Worm (Caenorhabditis elegans) whole organism, L3 larva: ENCODE results near the gene F02D8.9.

Source experiments
- aly-2 ChIP-seq: fragments of 150-350 bp; optimal IDR thresholded peaks from 2 replicates; lab custom pipeline; 2014; ENCODE audit warnings: missing biosample characterization, missing genetic modification characterization
- egl-27 ChIP-seq: sonication (generic microtip); optimal IDR thresholded peaks from 4 replicates; lab custom pipeline; 2017; ENCODE audit warnings: missing biosample characterization, missing genetic modification reagents, missing genetic modification characterization
- fos-1 ChIP-seq: fragments of 150-350 bp; optimal IDR thresholded peaks from 2 replicates; lab custom pipeline; 2014; ENCODE audit warnings: missing biosample characterization, missing genetic modification characterization
- lin-39 ChIP-seq: fragments of 150-350 bp; optimal IDR thresholded peaks from 2 replicates; lab custom pipeline; 2018; ENCODE audit warnings: missing biosample characterization, missing genetic modification reagents, missing genetic modification characterization
- nfya-1 ChIP-seq: sonication (generic microtip); optimal IDR thresholded peaks from 2 replicates; lab custom pipeline; 2017; ENCODE audit warnings: missing genetic modification characterization, mild to moderate bottlenecking, missing compliant biosample characterization, antibody characterized with exemption, moderate library complexity; ENCODE audit not compliant: insufficient read depth
- nhr-25 ChIP-seq: sonication (generic microtip); optimal IDR thresholded peaks from 2 replicates; lab custom pipeline; 2017; ENCODE audit warnings: missing biosample characterization, missing genetic modification characterization
- nhr-28 ChIP-seq: fragments of 150-350 bp; optimal IDR thresholded peaks from 2 replicates; lab custom pipeline; 2014; ENCODE audit warnings: missing biosample characterization, missing genetic modification characterization
- nhr-77 ChIP-seq: fragments of 150-350 bp; optimal IDR thresholded peaks from 2 replicates; lab custom pipeline; 2014; ENCODE audit warnings: missing biosample characterization, missing genetic modification characterization
- pha-4 ChIP-seq: fragments of 150-350 bp; optimal IDR thresholded peaks from 2 replicates; lab custom pipeline; 2014; ENCODE audit warnings: missing biosample characterization, missing genetic modification reagents, missing genetic modification characterization
- sea-2 ChIP-seq: fragments of 150-350 bp; sonication (generic microtip); optimal IDR thresholded peaks from 4 replicates; lab custom pipeline; 2014; ENCODE audit warnings: missing biosample characterization, missing genetic modification reagents, missing genetic modification characterization
- unc-39 ChIP-seq: sonication (generic microtip); optimal IDR thresholded peaks from 4 replicates; lab custom pipeline; 2017; ENCODE audit warnings: missing biosample characterization, missing genetic modification characterization
- zag-1 ChIP-seq: fragments of 150-350 bp; optimal IDR thresholded peaks from 2 replicates; lab custom pipeline; 2014; ENCODE audit warnings: missing biosample characterization, missing genetic modification characterization
- ztf-4 ChIP-seq: fragments of 150-350 bp; optimal IDR thresholded peaks from 2 replicates; lab custom pipeline; 2014; ENCODE audit warnings: missing biosample characterization, missing genetic modification characterization

DNA sequence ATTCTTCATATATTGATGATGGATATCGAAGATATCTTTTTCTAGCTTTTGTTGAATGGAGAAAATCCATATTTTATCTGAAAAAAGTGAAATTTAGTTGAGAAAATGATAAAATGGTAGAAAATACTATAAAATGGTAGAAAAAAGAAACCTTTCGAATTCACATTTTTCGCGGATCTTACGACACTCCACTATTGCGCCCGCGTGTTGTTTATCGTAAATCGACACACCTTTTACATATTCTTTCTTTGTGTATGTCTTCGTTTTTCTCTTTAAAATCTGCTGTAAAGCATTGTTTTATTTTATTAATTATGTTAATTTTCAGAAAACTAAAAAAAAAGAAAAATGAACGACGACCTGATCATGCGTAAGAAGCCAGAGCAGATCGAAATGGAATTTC is 35.3 kb upstream of the F02D8.9 start, which contains the start of the genes cdt-2 and T01C3.2:
- TF ChIP-seq pha-4 (tag; lab: Kevin White, UChicago), result peak; percentile 71
- no peak for TF ChIP-seq lin-39
- TF ChIP-seq nhr-77 (tag; lab: Kevin White, UChicago), result no peak
- no peak for TF ChIP-seq ztf-4 (tag; lab: Kevin White, UChicago)
- no peak for TF ChIP-seq nhr-25 (tag; lab: Kevin White, UChicago)
- TF ChIP-seq unc-39, result no peak
- no peak for TF ChIP-seq aly-2
- no peak for TF ChIP-seq nhr-28 (tag; lab: Kevin White, UChicago)
- TF ChIP-seq zag-1 (tag; lab: Kevin White, UChicago), result no peak
- TF ChIP-seq egl-27 (tag; lab: Kevin White, UChicago), result no peak
- no peak for TF ChIP-seq sea-2 (GFP tag; lab: Kevin White, UChicago)
- TF ChIP-seq nfya-1 (tag; lab: Kevin White, UChicago), result no peak
- no peak for TF ChIP-seq fos-1 (tag; lab: Kevin White, UChicago)
